Worm (Caenorhabditis elegans) whole organism, mixed stage, embryonic: Measurements from ENCODE around the gene F20C5.5.

Experiments used
- bed-3 ChIP-seq: fragments of 200-800 bp; sonication (Bioruptor generic); optimal IDR thresholded peaks from 3 replicates; lab custom pipeline; 2018; ENCODE audit warnings: mild to moderate bottlenecking, missing genetic modification characterization, moderate library complexity, missing compliant biosample characterization
- ceh-43 ChIP-seq: fragments of 200-800 bp; sonication (Bioruptor generic); optimal IDR thresholded peaks from 2 replicates; lab custom pipeline; 2018; ENCODE audit warnings: mild to moderate bottlenecking, missing genetic modification characterization, moderate library complexity, missing compliant biosample characterization
- ces-1 ChIP-seq: fragments of 150-350 bp; optimal IDR thresholded peaks from 2 replicates; lab custom pipeline; 2014; ENCODE audit warnings: missing biosample characterization, missing genetic modification reagents, missing genetic modification characterization
- elt-3 ChIP-seq: fragments of 150-350 bp; optimal IDR thresholded peaks from 2 replicates; lab custom pipeline; 2014; ENCODE audit warnings: missing biosample characterization, missing genetic modification characterization
- flh-1 ChIP-seq: fragments of 200-800 bp; sonication (Bioruptor generic); optimal IDR thresholded peaks from 2 replicates; lab custom pipeline; 2018; ENCODE audit warnings: mild to moderate bottlenecking, missing genetic modification characterization, moderate library complexity, missing compliant biosample characterization
- lsy-2 ChIP-seq: fragments of 150-350 bp; optimal IDR thresholded peaks from 2 replicates; lab custom pipeline; 2014; ENCODE audit warnings: missing biosample characterization, missing genetic modification characterization
- mep-1 ChIP-seq: fragments of 150-350 bp; optimal IDR thresholded peaks from 2 replicates; lab custom pipeline; 2017; ENCODE audit warnings: missing biosample characterization, missing genetic modification reagents, missing genetic modification characterization, inconsistent platforms
- nhr-12 ChIP-seq: fragments of 150-350 bp; optimal IDR thresholded peaks from 2 replicates; lab custom pipeline; 2014; ENCODE audit warnings: missing biosample characterization, missing genetic modification characterization
- nhr-2 ChIP-seq: fragments of 150-350 bp; optimal IDR thresholded peaks from 2 replicates; lab custom pipeline; 2014; ENCODE audit warnings: missing biosample characterization, missing genetic modification characterization
- nhr-237 ChIP-seq: fragments of 150-350 bp; optimal IDR thresholded peaks from 2 replicates; lab custom pipeline; 2014; ENCODE audit warnings: missing biosample characterization, missing genetic modification characterization
- nhr-76 ChIP-seq: sonication (generic microtip); optimal IDR thresholded peaks from 2 replicates; lab custom pipeline; 2017; ENCODE audit warnings: missing biosample characterization, missing genetic modification characterization
- pha-4 ChIP-seq: fragments of 150-350 bp; optimal IDR thresholded peaks from 2 replicates; lab custom pipeline; 2018; ENCODE audit warnings: missing biosample characterization, missing genetic modification reagents, missing genetic modification characterization
- snpc-4 ChIP-seq: fragments of 150-350 bp; optimal IDR thresholded peaks from 2 replicates; lab custom pipeline; 2014; ENCODE audit warnings: missing biosample characterization, missing genetic modification characterization
- ztf-11 ChIP-seq: fragments of 150-350 bp; optimal IDR thresholded peaks from 2 replicates; lab custom pipeline; 2014; ENCODE audit warnings: missing biosample characterization, missing genetic modification characterization

ce11 chrIV:8729636-8730035, 39.8 kb downstream of the F20C5.5 start:
- no peak for TF ChIP-seq ces-1
- no peak for TF ChIP-seq snpc-4 (tag; lab: Kevin White, UChicago)
- no peak for TF ChIP-seq elt-3
- no peak for TF ChIP-seq nhr-12
- no peak for TF ChIP-seq ztf-11
- no peak for TF ChIP-seq bed-3
- no peak for TF ChIP-seq nhr-237 (tag; lab: Kevin White, UChicago)
- TF ChIP-seq mep-1 = no peak
- no peak for TF ChIP-seq nhr-2
- TF ChIP-seq nhr-76 (tag; lab: Kevin White, UChicago) = no peak
- no peak for TF ChIP-seq lsy-2 (tag; lab: Kevin White, UChicago)
- TF ChIP-seq pha-4 (tag; lab: Kevin White, UChicago) = no peak
- no peak for TF ChIP-seq ceh-43 (GFP tag; lab: Kevin White, UChicago)
- TF ChIP-seq flh-1 (GFP tag; lab: Kevin White, UChicago) = no peak
